Worm (Caenorhabditis elegans) whole organism, L3 larva: ENCODE data around the gene srj-53.

Experiments used
- R02D3.7 ChIP-seq: fragments of 150-350 bp; optimal IDR thresholded peaks from 2 replicates; lab custom pipeline; 2014; ENCODE audit warnings: missing biosample characterization, missing genetic modification characterization
- ZK546.5 ChIP-seq: sonication (generic microtip); optimal IDR thresholded peaks from 2 replicates; lab custom pipeline; 2017; ENCODE audit warnings: missing biosample characterization, missing genetic modification characterization
- aly-2 ChIP-seq: fragments of 150-350 bp; optimal IDR thresholded peaks from 2 replicates; lab custom pipeline; 2014; ENCODE audit warnings: missing biosample characterization, missing genetic modification characterization
- ama-1 ChIP-seq: fragments of 150-350 bp; optimal IDR thresholded peaks from 2 replicates; lab custom pipeline; 2018
- ceh-16 ChIP-seq: sonication (generic microtip); optimal IDR thresholded peaks from 2 replicates; lab custom pipeline; 2017; ENCODE audit warnings: missing biosample characterization, missing genetic modification characterization
- ceh-28 ChIP-seq: fragments of 150-350 bp; optimal IDR thresholded peaks from 2 replicates; lab custom pipeline; 2014; ENCODE audit warnings: missing biosample characterization, missing genetic modification reagents, missing genetic modification characterization
- ceh-82 ChIP-seq: fragments of 150-350 bp; optimal IDR thresholded peaks from 2 replicates; lab custom pipeline; 2014; ENCODE audit warnings: missing biosample characterization, missing genetic modification characterization
- ceh-9 ChIP-seq: sonication (generic microtip); optimal IDR thresholded peaks from 2 replicates; lab custom pipeline; 2018; ENCODE audit warnings: missing biosample characterization, missing genetic modification characterization
- daf-12 ChIP-seq: fragments of 150-350 bp; optimal IDR thresholded peaks from 2 replicates; lab custom pipeline; 2014; ENCODE audit warnings: missing biosample characterization, missing genetic modification reagents, missing genetic modification characterization
- egl-27 ChIP-seq: sonication (generic microtip); optimal IDR thresholded peaks from 4 replicates; lab custom pipeline; 2017; ENCODE audit warnings: missing biosample characterization, missing genetic modification reagents, missing genetic modification characterization
- egl-5 ChIP-seq: fragments of 150-350 bp; optimal IDR thresholded peaks from 2 replicates; lab custom pipeline; 2017; ENCODE audit warnings: missing biosample characterization, missing genetic modification reagents, missing genetic modification characterization, inconsistent platforms
- elt-1 ChIP-seq: fragments of 150-350 bp; optimal IDR thresholded peaks from 2 replicates; lab custom pipeline; 2014; ENCODE audit warnings: missing biosample characterization, missing genetic modification characterization
- elt-2 ChIP-seq: sonication (generic microtip); optimal IDR thresholded peaks from 2 replicates; lab custom pipeline; 2016; ENCODE audit warnings: missing genetic modification reagents, mild to moderate bottlenecking, missing genetic modification characterization, missing compliant biosample characterization
- elt-3 ChIP-seq, 3 experiments: fragments of 150-350 bp in 1 of 3; sonication (generic microtip) in 2 of 3; optimal IDR thresholded peaks; 2 replicates in 2 of 3; 4 replicates in 1 of 3; lab custom pipeline; 2014 to 2017; ENCODE audit warnings: missing biosample characterization in 3 of 3, missing genetic modification characterization in 3 of 3
- eor-1 ChIP-seq, 2 experiments: fragments of 150-350 bp; optimal IDR thresholded peaks; 2 replicates each; lab custom pipeline; 2014 to 2018; ENCODE audit warnings: missing biosample characterization in 2 of 2, missing genetic modification characterization in 2 of 2
- fkh-10 ChIP-seq: sonication (generic microtip); optimal IDR thresholded peaks from 2 replicates; lab custom pipeline; 2017; ENCODE audit warnings: missing biosample characterization, missing genetic modification reagents, missing genetic modification characterization
- fkh-2 ChIP-seq: fragments of 150-350 bp; optimal IDR thresholded peaks from 2 replicates; lab custom pipeline; 2014; ENCODE audit warnings: missing biosample characterization, missing genetic modification reagents, missing genetic modification characterization
- fos-1 ChIP-seq: fragments of 150-350 bp; optimal IDR thresholded peaks from 2 replicates; lab custom pipeline; 2014; ENCODE audit warnings: missing biosample characterization, missing genetic modification characterization
- hmg-11 ChIP-seq: sonication (generic microtip); optimal IDR thresholded peaks from 2 replicates; lab custom pipeline; 2016; ENCODE audit warnings: missing genetic modification characterization, missing compliant biosample characterization
- jun-1 ChIP-seq: fragments of 150-350 bp; optimal IDR thresholded peaks from 2 replicates; lab custom pipeline; 2014; ENCODE audit warnings: missing biosample characterization, missing genetic modification reagents, missing genetic modification characterization
- lin-15B ChIP-seq: fragments of 150-350 bp; optimal IDR thresholded peaks from 2 replicates; lab custom pipeline; 2014; ENCODE audit warnings: missing biosample characterization, missing genetic modification characterization
- lin-39 ChIP-seq: fragments of 150-350 bp; optimal IDR thresholded peaks from 2 replicates; lab custom pipeline; 2018; ENCODE audit warnings: missing biosample characterization, missing genetic modification reagents, missing genetic modification characterization
- lsy-12 ChIP-seq: sonication (generic microtip); optimal IDR thresholded peaks from 2 replicates; lab custom pipeline; 2016; ENCODE audit warnings: mild to moderate bottlenecking, missing genetic modification characterization, missing compliant biosample characterization
- mdl-1 ChIP-seq: fragments of 150-350 bp; optimal IDR thresholded peaks from 2 replicates; lab custom pipeline; 2014; ENCODE audit warnings: missing biosample characterization, missing genetic modification characterization
- mml-1 ChIP-seq: fragments of 150-350 bp; sonication (generic microtip); optimal IDR thresholded peaks from 3 replicates; lab custom pipeline; 2014; ENCODE audit warnings: missing biosample characterization, missing genetic modification characterization
- nfya-1 ChIP-seq: sonication (generic microtip); optimal IDR thresholded peaks from 2 replicates; lab custom pipeline; 2017; ENCODE audit warnings: missing genetic modification characterization, mild to moderate bottlenecking, missing compliant biosample characterization, antibody characterized with exemption, moderate library complexity; ENCODE audit not compliant: insufficient read depth
- nhr-11 ChIP-seq: fragments of 150-350 bp; optimal IDR thresholded peaks from 2 replicates; lab custom pipeline; 2014; ENCODE audit warnings: missing biosample characterization, missing genetic modification characterization
- nhr-12 ChIP-seq: fragments of 150-350 bp; optimal IDR thresholded peaks from 2 replicates; lab custom pipeline; 2014; ENCODE audit warnings: missing biosample characterization, missing genetic modification characterization
- nhr-23 ChIP-seq: fragments of 150-350 bp; optimal IDR thresholded peaks from 2 replicates; lab custom pipeline; 2014; ENCODE audit warnings: missing biosample characterization, missing genetic modification reagents, missing genetic modification characterization
- nhr-237 ChIP-seq: fragments of 150-350 bp; optimal IDR thresholded peaks from 2 replicates; lab custom pipeline; 2014; ENCODE audit warnings: missing biosample characterization, missing genetic modification characterization
- nhr-25 ChIP-seq: sonication (generic microtip); optimal IDR thresholded peaks from 2 replicates; lab custom pipeline; 2017; ENCODE audit warnings: missing biosample characterization, missing genetic modification characterization
- nhr-28 ChIP-seq: fragments of 150-350 bp; optimal IDR thresholded peaks from 2 replicates; lab custom pipeline; 2014; ENCODE audit warnings: missing biosample characterization, missing genetic modification characterization
- nhr-43 ChIP-seq: sonication (generic microtip); optimal IDR thresholded peaks from 2 replicates; lab custom pipeline; 2016; ENCODE audit warnings: mild to moderate bottlenecking, missing genetic modification characterization, missing compliant biosample characterization; ENCODE audit not compliant: poor library complexity, severe bottlenecking
- nhr-67 ChIP-seq: fragments of 150-350 bp; optimal IDR thresholded peaks from 2 replicates; lab custom pipeline; 2014; ENCODE audit warnings: missing biosample characterization, missing genetic modification characterization
- nhr-76 ChIP-seq: fragments of 150-350 bp; sonication (generic microtip); optimal IDR thresholded peaks from 5 replicates; lab custom pipeline; 2014; ENCODE audit warnings: missing biosample characterization, missing genetic modification characterization
- nhr-77 ChIP-seq: fragments of 150-350 bp; optimal IDR thresholded peaks from 2 replicates; lab custom pipeline; 2014; ENCODE audit warnings: missing biosample characterization, missing genetic modification characterization
- pha-4 ChIP-seq: fragments of 150-350 bp; optimal IDR thresholded peaks from 2 replicates; lab custom pipeline; 2014; ENCODE audit warnings: missing biosample characterization, missing genetic modification reagents, missing genetic modification characterization
- pqm-1 ChIP-seq: fragments of 150-350 bp; optimal IDR thresholded peaks from 2 replicates; lab custom pipeline; 2017; ENCODE audit warnings: missing biosample characterization, missing genetic modification characterization, inconsistent platforms
- sea-2 ChIP-seq: fragments of 150-350 bp; sonication (generic microtip); optimal IDR thresholded peaks from 4 replicates; lab custom pipeline; 2014; ENCODE audit warnings: missing biosample characterization, missing genetic modification reagents, missing genetic modification characterization
- skn-1 ChIP-seq: fragments of 150-350 bp; optimal IDR thresholded peaks from 2 replicates; lab custom pipeline; 2014; ENCODE audit warnings: missing biosample characterization, missing genetic modification characterization
- snpc-4 ChIP-seq: fragments of 150-350 bp; optimal IDR thresholded peaks from 2 replicates; lab custom pipeline; 2014; ENCODE audit warnings: missing biosample characterization, missing genetic modification characterization
- tbx-2 ChIP-seq: sonication (generic microtip); optimal IDR thresholded peaks from 2 replicates; lab custom pipeline; 2016; ENCODE audit warnings: mild to moderate bottlenecking, missing genetic modification characterization, missing compliant biosample characterization
- unc-39 ChIP-seq: sonication (generic microtip); optimal IDR thresholded peaks from 4 replicates; lab custom pipeline; 2017; ENCODE audit warnings: missing biosample characterization, missing genetic modification characterization
- unc-62 ChIP-seq: fragments of 150-350 bp; sonication (generic microtip); optimal IDR thresholded peaks from 4 replicates; lab custom pipeline; 2014; ENCODE audit warnings: missing biosample characterization, missing genetic modification reagents, missing genetic modification characterization
- zag-1 ChIP-seq: fragments of 150-350 bp; optimal IDR thresholded peaks from 2 replicates; lab custom pipeline; 2014; ENCODE audit warnings: missing biosample characterization, missing genetic modification characterization
- ztf-11 ChIP-seq: fragments of 150-350 bp; optimal IDR thresholded peaks from 2 replicates; lab custom pipeline; 2014; ENCODE audit warnings: missing biosample characterization, missing genetic modification characterization
- ztf-4 ChIP-seq: fragments of 150-350 bp; optimal IDR thresholded peaks from 2 replicates; lab custom pipeline; 2014; ENCODE audit warnings: missing biosample characterization, missing genetic modification characterization

Gene srj-53

ce11 chrV:723895-724352 is 29.4 kb upstream of the srj-53 start, which contains the start of gene fbxb-72:
fbxb-72 (minus strand) TSS chrV:723952.
- TF ChIP-seq ceh-28 (tag; lab: Kevin White, UChicago) (no peak), nhr-76 (tag; lab: Kevin White, UChicago) (peak; percentile 43), elt-3 (tag; optimal IDR thresholded peaks at IDR 0.05; lab: Kevin White, UChicago) (peak in 1 of 3 experiments; percentile 4), skn-1 (tag; lab: Kevin White, UChicago) (peak; percentile 94), nhr-77 (tag; lab: Kevin White, UChicago) (peak; percentile 51), R02D3.7 (peak; percentile 24), sea-2 (no peak), ceh-82 (tag; lab: Kevin White, UChicago) (no peak), unc-39 (tag; lab: Kevin White, UChicago) (no peak), egl-27 (tag; lab: Kevin White, UChicago) (no peak), nhr-23 (peak; percentile 78), lsy-12 (tag; lab: Kevin White, UChicago) (peak; percentile 49), ceh-9 (tag; lab: Kevin White, UChicago) (no peak), fos-1 (no peak), fkh-10 (GFP tag; lab: Kevin White, UChicago) (no peak), ztf-11 (tag; lab: Kevin White, UChicago) (no peak), pha-4 (tag; lab: Kevin White, UChicago) (peak; percentile 55), ztf-4 (tag; lab: Kevin White, UChicago) (peak; percentile 66), elt-2 (tag; lab: Kevin White, UChicago) (peak; percentile 76), elt-1 (tag; lab: Kevin White, UChicago) (no peak), mml-1 (tag; lab: Kevin White, UChicago) (no peak), egl-5 (tag; lab: Kevin White, UChicago) (no peak), fkh-2 (tag; lab: Kevin White, UChicago) (no peak), ama-1 (lab: Kevin White, UChicago) (peak; percentile 99), tbx-2 (tag; lab: Kevin White, UChicago) (peak; percentile 85), nhr-43 (peak; percentile 97), unc-62 (GFP tag; lab: Kevin White, UChicago) (no peak), jun-1 (tag; lab: Kevin White, UChicago) (peak; percentile 59), nhr-12 (tag; lab: Kevin White, UChicago) (no peak), lin-39 (tag; lab: Kevin White, UChicago) (peak; percentile 37), aly-2 (tag; lab: Kevin White, UChicago) (peak; percentile 93), hmg-11 (tag; lab: Kevin White, UChicago) (no peak), mdl-1 (tag; lab: Kevin White, UChicago) (no peak), nhr-237 (tag; lab: Kevin White, UChicago) (no peak), ZK546.5 (tag; lab: Kevin White, UChicago) (no peak), nhr-67 (tag; lab: Kevin White, UChicago) (peak; percentile 14), eor-1 (tag; optimal IDR thresholded peaks at IDR 0.05; lab: Kevin White, UChicago) (no peak), nhr-28 (tag; lab: Kevin White, UChicago) (peak; percentile 36), lin-15B (no peak), nfya-1 (tag; lab: Kevin White, UChicago) (peak; percentile 68), zag-1 (tag; lab: Kevin White, UChicago) (no peak), ceh-16 (tag; lab: Kevin White, UChicago) (no peak), daf-12 (tag; lab: Kevin White, UChicago) (no peak), snpc-4 (tag; lab: Kevin White, UChicago) (no peak), nhr-11 (tag; lab: Kevin White, UChicago) (peak; percentile 2), nhr-25 (tag; lab: Kevin White, UChicago) (peak; percentile 3), pqm-1 (tag; lab: Kevin White, UChicago) (peak; percentile 94)
- TF ChIP-seq, all 47 proteins: peak for 22
